Worm (Caenorhabditis elegans) whole organism, L4 larva: ENCODE data around the gene C25E10.4.

Experiments used
- D1046.2 ChIP-seq: fragments of 200-800 bp; sonication (Bioruptor generic); IDR thresholded peaks from 2 replicates; pipeline ENCODE4 v1.3.6; 2022; ENCODE audit warnings: missing genetic modification characterization, missing compliant biosample characterization
- T20F7.1 ChIP-seq: fragments of 200-800 bp; sonication (Bioruptor generic); optimal IDR thresholded peaks from 2 replicates; lab custom pipeline; 2018; ENCODE audit warnings: mild to moderate bottlenecking, missing genetic modification characterization, missing compliant biosample characterization
- aha-1 ChIP-seq: fragments of 150-350 bp; peaks from one replicate; lab custom pipeline; 2014; ENCODE audit warnings: missing biosample characterization, missing genetic modification characterization
- aly-2 ChIP-seq: sonication (generic microtip); optimal IDR thresholded peaks from 2 replicates; lab custom pipeline; 2018; ENCODE audit warnings: missing biosample characterization, missing genetic modification characterization
- ceh-32 ChIP-seq: sonication (generic microtip); optimal IDR thresholded peaks from 2 replicates; lab custom pipeline; 2016; ENCODE audit warnings: mild to moderate bottlenecking, missing genetic modification characterization, missing compliant biosample characterization; ENCODE audit not compliant: poor library complexity
- ceh-82 ChIP-seq: sonication (generic microtip); optimal IDR thresholded peaks from 2 replicates; lab custom pipeline; 2017; ENCODE audit warnings: missing biosample characterization, missing genetic modification characterization
- cey-2 ChIP-seq: sonication (generic microtip); optimal IDR thresholded peaks from 3 replicates; lab custom pipeline; 2017; ENCODE audit warnings: missing genetic modification characterization, mild to moderate bottlenecking, missing compliant biosample characterization, antibody characterized with exemption, borderline replicate concordance; ENCODE audit not compliant: insufficient read depth
- ctbp-1 ChIP-seq: fragments of 200-800 bp; sonication (Bioruptor generic); IDR thresholded peaks from 2 replicates; pipeline ENCODE4 v1.3.6; 2022; ENCODE audit warnings: missing genetic modification reagents, missing genetic modification characterization, missing compliant biosample characterization
- daf-8 ChIP-seq: fragments of 200-800 bp; sonication (Bioruptor generic); IDR thresholded peaks from 2 replicates; pipeline ENCODE4 v1.3.6; 2022; ENCODE audit warnings: missing genetic modification characterization, missing compliant biosample characterization
- dmd-9 ChIP-seq: fragments of 200-800 bp; sonication (Bioruptor generic); IDR thresholded peaks from 2 replicates; pipeline ENCODE4 v1.3.6; 2022; ENCODE audit warnings: missing genetic modification reagents, missing genetic modification characterization, missing compliant biosample characterization
- lin-38 ChIP-seq: fragments of 200-800 bp; sonication (Bioruptor generic); IDR thresholded peaks from 2 replicates; pipeline ENCODE4 v1.3.6; 2022; ENCODE audit warnings: missing genetic modification reagents, missing genetic modification characterization, missing compliant biosample characterization
- mdl-1 ChIP-seq, 2 experiments: fragments of 150-350 bp in 1 of 2; sonication (generic microtip) in 1 of 2; optimal IDR thresholded peaks; 2 replicates each; lab custom pipeline; 2014 to 2017; ENCODE audit warnings: missing biosample characterization in 2 of 2, missing genetic modification characterization in 2 of 2
- mep-1 ChIP-seq: fragments of 150-350 bp; sonication (generic microtip); optimal IDR thresholded peaks from 3 replicates; lab custom pipeline; 2014; ENCODE audit warnings: missing biosample characterization, missing genetic modification characterization
- mxl-3 ChIP-seq: fragments of 200-800 bp; sonication (Bioruptor generic); optimal IDR thresholded peaks from 2 replicates; lab custom pipeline; 2018; ENCODE audit warnings: mild to moderate bottlenecking, missing genetic modification characterization, missing compliant biosample characterization
- nhr-111 ChIP-seq: fragments of 200-800 bp; sonication (Bioruptor generic); optimal IDR thresholded peaks from 2 replicates; lab custom pipeline; 2018; ENCODE audit warnings: mild to moderate bottlenecking, missing genetic modification characterization, missing compliant biosample characterization
- nhr-28 ChIP-seq: fragments of 150-350 bp; optimal IDR thresholded peaks from 2 replicates; lab custom pipeline; 2014; ENCODE audit warnings: missing biosample characterization, missing genetic modification characterization
- nhr-48 ChIP-seq: sonication (generic microtip); optimal IDR thresholded peaks from 2 replicates; lab custom pipeline; 2016; ENCODE audit warnings: mild to moderate bottlenecking, missing genetic modification characterization, missing compliant biosample characterization
- nhr-6 ChIP-seq: fragments of 150-350 bp; optimal IDR thresholded peaks from 2 replicates; lab custom pipeline; 2014; ENCODE audit warnings: missing biosample characterization, missing genetic modification characterization
- nhr-76 ChIP-seq: fragments of 150-350 bp; optimal IDR thresholded peaks from 2 replicates; lab custom pipeline; 2014; ENCODE audit warnings: missing biosample characterization, missing genetic modification characterization
- php-3 ChIP-seq: fragments of 200-800 bp; sonication (Bioruptor generic); IDR thresholded peaks from 2 replicates; pipeline ENCODE4 v1.3.6; 2022; ENCODE audit warnings: missing genetic modification reagents, missing genetic modification characterization, missing compliant biosample characterization
- pqm-1 ChIP-seq: sonication (generic microtip); optimal IDR thresholded peaks from 2 replicates; lab custom pipeline; 2017; ENCODE audit warnings: missing biosample characterization, missing genetic modification characterization
- saeg-2 ChIP-seq: fragments of 200-800 bp; sonication (Bioruptor generic); IDR thresholded peaks from 2 replicates; pipeline ENCODE4 v1.3.6; 2022; ENCODE audit warnings: missing genetic modification reagents, missing genetic modification characterization, missing compliant biosample characterization
- set-16 ChIP-seq: fragments of 200-800 bp; sonication (Bioruptor generic); IDR thresholded peaks from 2 replicates; pipeline ENCODE4 v1.3.6; 2022; ENCODE audit warnings: missing genetic modification reagents, missing genetic modification characterization, missing compliant biosample characterization
- snpc-4 ChIP-seq: fragments of 150-350 bp; optimal IDR thresholded peaks from 2 replicates; lab custom pipeline; 2014; ENCODE audit warnings: missing biosample characterization, missing genetic modification characterization
- spr-1 ChIP-seq: sonication (generic microtip); optimal IDR thresholded peaks from 2 replicates; lab custom pipeline; 2016; ENCODE audit warnings: mild to moderate bottlenecking, missing genetic modification characterization, missing compliant biosample characterization
- tag-97 ChIP-seq: fragments of 200-800 bp; sonication (Bioruptor generic); IDR thresholded peaks from 2 replicates; pipeline ENCODE4 v1.3.6; 2022; ENCODE audit warnings: missing genetic modification characterization, missing compliant biosample characterization
- tra-1 ChIP-seq: fragments of 200-800 bp; sonication (Bioruptor generic); IDR thresholded peaks from 2 replicates; pipeline ENCODE4 v1.3.6; 2022; ENCODE audit warnings: missing genetic modification reagents, missing genetic modification characterization, missing compliant biosample characterization
- unc-62 ChIP-seq, 3 experiments: fragments of 150-350 bp in 1 of 3; sonication (generic microtip); optimal IDR thresholded peaks in 2 of 3; peaks in 1 of 3; 1 replicate in 1 of 3; 2 replicates in 2 of 3; lab custom pipeline; 2014 to 2017; ENCODE audit warnings: missing biosample characterization in 3 of 3, missing genetic modification characterization in 3 of 3, missing genetic modification reagents in 3 of 3, missing genotype in 1 of 3
- zip-2 ChIP-seq: fragments of 150-350 bp; optimal IDR thresholded peaks from 2 replicates; lab custom pipeline; 2014; ENCODE audit warnings: missing biosample characterization, missing genetic modification characterization

Gene C25E10.4

DNA sequence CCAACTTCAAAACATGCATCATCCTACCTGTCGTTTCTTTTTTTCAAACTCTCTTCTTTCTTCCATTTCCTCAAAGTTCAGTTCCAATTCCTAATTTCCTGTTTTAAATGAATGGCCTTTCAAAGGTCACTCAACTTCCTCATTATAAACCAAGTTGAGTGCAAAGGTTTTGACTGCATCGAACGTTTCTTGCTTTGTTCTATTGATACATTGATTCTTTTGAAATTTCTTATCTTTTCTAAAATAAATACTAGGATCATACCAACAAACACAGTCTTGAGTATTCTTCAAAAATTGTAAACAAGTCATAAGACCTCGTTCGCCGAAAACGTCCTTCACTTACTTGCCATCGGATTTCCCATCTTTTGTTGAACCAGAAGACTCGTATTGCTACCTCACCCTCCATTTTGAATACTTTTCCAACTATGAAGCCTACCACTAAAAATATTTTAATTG is 43.1 kb upstream of the C25E10.4 start, which contains the start of gene F59E11.7:
Gene F59E11.7 (plus strand): TSS at position 51 of the 456 bp plus-strand sequence.
- TF ChIP-seq nhr-48 (tag; lab: Kevin White, UChicago): no peak
- TF ChIP-seq lin-38 (GFP tag; lab: Robert Waterston, UW): no peak

DNA sequence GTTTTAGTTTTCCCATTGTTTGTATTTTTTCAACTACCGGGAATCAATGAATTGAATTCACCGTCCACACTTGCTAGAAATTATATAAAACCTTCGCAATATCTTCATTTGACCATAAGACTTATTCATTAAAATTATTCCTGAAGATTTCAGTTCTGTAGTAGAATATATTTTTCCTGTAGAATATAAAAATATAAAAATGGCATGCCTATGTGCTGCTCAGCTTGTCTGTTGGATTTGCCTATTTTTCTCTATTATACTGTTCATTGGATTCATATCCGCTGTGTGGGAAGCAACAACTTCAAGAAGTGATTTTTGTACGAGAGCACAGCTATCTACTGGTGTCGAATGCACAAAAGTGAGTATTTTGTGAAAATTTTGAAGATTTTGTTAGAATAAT is 41.7 kb upstream of the C25E10.4 start, which contains the start of gene F59E11.6:
Gene F59E11.6 (plus strand): TSS at position 111 of the 400 bp plus-strand sequence.
- TF ChIP-seq pqm-1 (tag; lab: Kevin White, UChicago) (no peak), aha-1 (tag; lab: Kevin White, UChicago) (peak; percentile 89)

DNA sequence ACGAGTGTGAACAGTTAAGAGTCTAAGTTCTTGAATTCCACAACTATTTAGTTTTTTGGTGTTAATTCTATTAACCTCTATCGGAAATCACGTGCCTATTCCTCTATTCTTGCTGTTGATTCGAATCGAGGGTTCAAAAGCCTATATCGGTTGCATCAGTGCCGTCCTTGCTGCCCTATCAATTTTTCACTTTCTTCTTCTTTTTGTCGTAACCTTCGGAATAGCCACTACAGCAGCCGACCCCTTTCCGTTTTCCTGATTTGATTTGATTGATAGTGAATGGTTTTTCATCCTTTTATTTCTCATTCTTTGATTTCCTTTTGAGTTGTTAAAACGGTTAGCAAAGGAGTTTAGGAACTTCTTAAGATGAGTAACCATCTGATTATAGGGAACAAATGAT is 39.1 kb upstream of the C25E10.4 start:
- TF ChIP-seq nhr-111 (GFP tag; lab: Kevin White, UChicago) (no peak), aha-1 (tag; lab: Kevin White, UChicago) (peak; percentile 36), nhr-28 (tag; lab: Kevin White, UChicago) (peak; percentile 39), mdl-1 (tag; optimal IDR thresholded peaks at IDR 0.05; lab: Kevin White, UChicago) (peak in 1 of 2 experiments; percentile 54), unc-62 (GFP tag; optimal IDR thresholded peaks at IDR 0.05 in 1 of 2; lab: Kevin White, UChicago) (peak in 1 of 2 experiments; percentile 33), unc-62 (tag; optimal IDR thresholded peaks at IDR 0.05; lab: Kevin White, UChicago) (no peak)

DNA sequence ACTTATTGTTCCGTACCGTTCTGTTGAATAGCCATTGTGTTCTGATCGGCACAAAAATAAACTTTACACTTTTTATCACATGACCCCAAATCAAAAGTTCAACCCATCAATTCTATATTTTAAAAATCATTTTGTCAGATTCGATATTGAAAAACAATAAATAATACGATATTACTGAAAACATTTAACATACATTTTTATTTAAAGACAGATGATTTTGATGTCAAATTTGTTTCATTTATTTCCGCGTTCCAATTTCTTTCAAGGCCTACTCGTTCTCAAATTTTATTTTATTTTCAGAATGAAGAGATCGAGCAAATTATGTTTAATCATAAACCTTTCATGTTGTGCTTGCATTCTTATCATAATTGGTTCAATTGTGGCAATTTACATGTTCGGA is 38.6 kb upstream of the C25E10.4 start, which contains the start of gene F59E11.5:
Gene F59E11.5 (plus strand): TSS at position 301 of the 400 bp plus-strand sequence.
- TF ChIP-seq zip-2 (tag; lab: Kevin White, UChicago) (no peak), pqm-1 (tag; lab: Kevin White, UChicago) (no peak), T20F7.1 (GFP tag; lab: Kevin White, UChicago) (no peak), aly-2 (tag; lab: Kevin White, UChicago) (no peak), daf-8 (no peak), nhr-6 (tag; lab: Kevin White, UChicago) (no peak), saeg-2 (GFP tag; lab: Robert Waterston, UW) (no peak)

- TF ChIP-seq set-16 (GFP tag; lab: Robert Waterston, UW): no peak
- TF ChIP-seq ctbp-1 (GFP tag; lab: Robert Waterston, UW): no peak
- TF ChIP-seq nhr-76: no peak
- no peak for TF ChIP-seq tag-97 (GFP tag; lab: Robert Waterston, UW)
- no peak for TF ChIP-seq pqm-1 (tag; lab: Kevin White, UChicago)
- TF ChIP-seq lin-38 (GFP tag; lab: Robert Waterston, UW): no peak
- no peak for TF ChIP-seq spr-1 (tag; lab: Kevin White, UChicago)
- no peak for TF ChIP-seq snpc-4 (tag; lab: Kevin White, UChicago)
These were observed 32.2 kb upstream of the C25E10.4 start, which contains the start of gene F59E11.2 for ce11 chrV:9001175-9001574. TSS of gene F59E11.2 (plus strand) at chrV:9001475.

- TF ChIP-seq tra-1: no peak
- peak in 1 of 2 experiments; percentile 98 for TF ChIP-seq unc-62 (GFP tag; optimal IDR thresholded peaks at IDR 0.05 in 1 of 2; lab: Kevin White, UChicago)
- no peak for TF ChIP-seq unc-62 (tag; optimal IDR thresholded peaks at IDR 0.05; lab: Kevin White, UChicago)
These were observed 30.1 kb upstream of the C25E10.4 start, which contains the start of gene srx-1 for ce11 chrV:9003291-9003690. TSS of gene srx-1 (plus strand) at chrV:9003672.

ce11 chrV:9005243-9005642 is 28.1 kb upstream of the C25E10.4 start, which contains the start of gene srx-3:
TSS of gene srx-3 (plus strand) at chrV:9005543.
- no peak for TF ChIP-seq ceh-32 (tag; lab: Kevin White, UChicago)
- TF ChIP-seq D1046.2 (GFP tag; lab: Robert Waterston, UW): no peak
- TF ChIP-seq mep-1: no peak
- no peak for TF ChIP-seq mxl-3 (GFP tag; lab: Kevin White, UChicago)
- TF ChIP-seq ceh-82 (tag; lab: Kevin White, UChicago): no peak
- TF ChIP-seq nhr-48 (tag; lab: Kevin White, UChicago): no peak
- no peak for TF ChIP-seq zip-2 (tag; lab: Kevin White, UChicago)
- TF ChIP-seq php-3 (GFP tag; lab: Robert Waterston, UW): no peak
- no peak for TF ChIP-seq dmd-9 (GFP tag; lab: Robert Waterston, UW)
- TF ChIP-seq cey-2 (tag; lab: Kevin White, UChicago): no peak
- TF ChIP-seq, all 104 proteins: peak for 0
